Fruit fly (Drosophila melanogaster) whole organism, embryonic: Measurements from ENCODE around the gene SrpRalpha.

Experiments used
- Adf1 ChIP-seq: fragments of 200-800 bp; sonication (Bioruptor generic); IDR thresholded peaks from 2 replicates; pipeline ENCODE4 v1.3.6; 2022; ENCODE audit warnings: missing biosample characterization, missing genetic modification characterization
- Atf6 ChIP-seq: fragments of 200-800 bp; sonication (Bioruptor generic); IDR thresholded peaks from 2 replicates; pipeline ENCODE4 v1.3.6; 2022; ENCODE audit warnings: missing biosample characterization, missing genetic modification characterization
- CG10209 ChIP-seq: fragments of 200-800 bp; sonication (Bioruptor generic); optimal IDR thresholded peaks from 3 replicates; lab custom pipeline; 2017; ENCODE audit warnings: missing biosample characterization, mild to moderate bottlenecking, missing genetic modification characterization, missing genetic modification reagents
- CG11696 ChIP-seq: fragments of 200-800 bp; sonication (Bioruptor generic); IDR thresholded peaks from 2 replicates; pipeline ENCODE4 v1.3.6; 2022; ENCODE audit warnings: missing biosample characterization, missing genetic modification characterization
- CG12071 ChIP-seq: fragments of 200-800 bp; sonication (Bioruptor generic); optimal IDR thresholded peaks from 3 replicates; lab custom pipeline; 2018; ENCODE audit warnings: missing biosample characterization, mild to moderate bottlenecking, missing genetic modification characterization
- CG12659 ChIP-seq: fragments of 200-800 bp; sonication (Bioruptor generic); optimal IDR thresholded peaks from 3 replicates; lab custom pipeline; 2017; ENCODE audit warnings: mild to moderate bottlenecking, missing biosample characterization, missing genetic modification reagents, missing genetic modification characterization
- CG14441 ChIP-seq: fragments of 200-800 bp; sonication (Bioruptor generic); IDR thresholded peaks from 2 replicates; pipeline ENCODE4 v1.3.6; 2022; ENCODE audit warnings: missing biosample characterization, missing genetic modification characterization
- CG15514 ChIP-seq: fragments of 200-800 bp; sonication (Bioruptor generic); optimal IDR thresholded peaks from 3 replicates; lab custom pipeline; 2017; ENCODE audit warnings: missing biosample characterization, missing genetic modification characterization, mild to moderate bottlenecking, moderate library complexity, missing genetic modification reagents
- CG16815 ChIP-seq: fragments of 200-800 bp; sonication (Bioruptor generic); optimal IDR thresholded peaks from 3 replicates; lab custom pipeline; 2017; ENCODE audit warnings: missing biosample characterization, mild to moderate bottlenecking, missing genetic modification characterization
- CG17359 ChIP-seq: fragments of 200-800 bp; sonication (Bioruptor generic); optimal IDR thresholded peaks from 3 replicates; lab custom pipeline; 2018; ENCODE audit warnings: missing biosample characterization, mild to moderate bottlenecking, missing genetic modification characterization, moderate library complexity
- CG18476 ChIP-seq: fragments of 200-800 bp; sonication (Bioruptor generic); optimal IDR thresholded peaks from 2 replicates; lab custom pipeline; 2016; ENCODE audit warnings: missing biosample characterization, mild to moderate bottlenecking, missing genetic modification characterization
- CG18599 ChIP-seq: fragments of 200-800 bp; sonication (Bioruptor generic); optimal IDR thresholded peaks from 3 replicates; lab custom pipeline; 2017; ENCODE audit warnings: missing biosample characterization, missing genetic modification characterization, mild to moderate bottlenecking, moderate library complexity, missing genetic modification reagents
- CG2120 ChIP-seq: fragments of 200-800 bp; sonication (Bioruptor generic); optimal IDR thresholded peaks from 3 replicates; lab custom pipeline; 2016; ENCODE audit warnings: missing biosample characterization, missing genetic modification characterization
- CG32767 ChIP-seq: fragments of 200-800 bp; sonication (Bioruptor generic); IDR thresholded peaks from 2 replicates; pipeline ENCODE4 v1.3.6; 2022; ENCODE audit warnings: missing biosample characterization, missing genetic modification characterization
- CG3281 ChIP-seq: fragments of 200-800 bp; sonication (Bioruptor generic); optimal IDR thresholded peaks from 3 replicates; lab custom pipeline; 2017; ENCODE audit warnings: missing biosample characterization, mild to moderate bottlenecking, missing genetic modification characterization
- CG3847 ChIP-seq: fragments of 200-800 bp; sonication (Bioruptor generic); IDR thresholded peaks from 2 replicates; pipeline ENCODE4 v1.3.6; 2022; ENCODE audit warnings: missing biosample characterization, missing genetic modification characterization
- CG4424 ChIP-seq: fragments of 200-800 bp; sonication (Bioruptor generic); optimal IDR thresholded peaks from 3 replicates; lab custom pipeline; 2016; ENCODE audit warnings: missing biosample characterization, missing genetic modification characterization
- CG6254 ChIP-seq: fragments of 200-800 bp; sonication (Bioruptor generic); optimal IDR thresholded peaks from 3 replicates; lab custom pipeline; 2017; ENCODE audit warnings: mild to moderate bottlenecking, missing biosample characterization, missing genetic modification reagents, missing genetic modification characterization
- CG7271 ChIP-seq: fragments of 200-800 bp; sonication (Bioruptor generic); optimal IDR thresholded peaks from 2 replicates; lab custom pipeline; 2018; ENCODE audit warnings: missing biosample characterization, mild to moderate bottlenecking, missing genetic modification characterization, moderate library complexity
- CG7556 ChIP-seq: fragments of 200-800 bp; sonication (Bioruptor generic); optimal IDR thresholded peaks from 2 replicates; lab custom pipeline; 2017; ENCODE audit warnings: missing biosample characterization, mild to moderate bottlenecking, missing genetic modification characterization
- CG8388 ChIP-seq: fragments of 200-800 bp; sonication (Bioruptor generic); optimal IDR thresholded peaks from 2 replicates; lab custom pipeline; 2019; ENCODE audit warnings: missing biosample characterization, mild to moderate bottlenecking, missing genetic modification characterization, moderate library complexity
- CG8924 ChIP-seq: fragments of 200-800 bp; optimal IDR thresholded peaks from 3 replicates; lab custom pipeline; 2019; ENCODE audit warnings: missing biosample characterization, mild to moderate bottlenecking, missing genetic modification characterization, moderate library complexity
- CG9727 ChIP-seq: fragments of 200-800 bp; sonication (Bioruptor generic); optimal IDR thresholded peaks from 3 replicates; lab custom pipeline; 2017; ENCODE audit warnings: missing biosample characterization, mild to moderate bottlenecking, missing genetic modification characterization
- CG9817 ChIP-seq: fragments of 200-800 bp; sonication (Bioruptor generic); optimal IDR thresholded peaks from 2 replicates; lab custom pipeline; 2018; ENCODE audit warnings: missing biosample characterization, mild to moderate bottlenecking, missing genetic modification characterization, moderate library complexity
- CG9932 ChIP-seq: fragments of 200-800 bp; sonication (Bioruptor generic); IDR thresholded peaks from 2 replicates; pipeline ENCODE4 v1.3.6; 2022; ENCODE audit warnings: missing biosample characterization, missing genetic modification characterization
- Dek ChIP-seq: fragments of 200-800 bp; sonication (Bioruptor generic); optimal IDR thresholded peaks from 3 replicates; lab custom pipeline; 2019; ENCODE audit warnings: missing biosample characterization, mild to moderate bottlenecking, missing genetic modification characterization, moderate library complexity
- Fer3 ChIP-seq: fragments of 200-800 bp; sonication (Bioruptor generic); optimal IDR thresholded peaks from 2 replicates; lab custom pipeline; 2018; ENCODE audit warnings: missing biosample characterization, mild to moderate bottlenecking, missing genetic modification characterization, moderate library complexity
- HmgZ ChIP-seq: fragments of 200-800 bp; sonication (Bioruptor generic); optimal IDR thresholded peaks from 2 replicates; lab custom pipeline; 2018; ENCODE audit warnings: missing biosample characterization, mild to moderate bottlenecking, missing genetic modification characterization
- Max ChIP-seq: fragments of 200-800 bp; sonication (Bioruptor generic); optimal IDR thresholded peaks from 2 replicates; lab custom pipeline; 2016; ENCODE audit warnings: missing biosample characterization, mild to moderate bottlenecking, missing genetic modification characterization
- Med ChIP-seq: fragments of 200-800 bp; sonication (Bioruptor generic); peaks from one replicate; lab custom pipeline; 2016; ENCODE audit warnings: missing biosample characterization, missing genetic modification characterization, mild to moderate bottlenecking, inconsistent platforms, moderate library complexity
- Meics ChIP-seq: fragments of 200-800 bp; sonication (Bioruptor generic); optimal IDR thresholded peaks from 2 replicates; lab custom pipeline; 2017; ENCODE audit warnings: missing biosample characterization, mild to moderate bottlenecking, missing genetic modification characterization
- Oli ChIP-seq: fragments of 200-800 bp; sonication (Bioruptor generic); optimal IDR thresholded peaks from 2 replicates; lab custom pipeline; 2018; ENCODE audit warnings: missing biosample characterization, mild to moderate bottlenecking, missing genetic modification characterization, moderate library complexity
- Taf1 ChIP-seq: fragments of 200-800 bp; sonication (Bioruptor generic); IDR thresholded peaks from 2 replicates; pipeline ENCODE4 v1.3.6; 2022; ENCODE audit warnings: missing biosample characterization, missing genetic modification characterization
- Xbp1 ChIP-seq: fragments of 200-800 bp; sonication (Bioruptor generic); optimal IDR thresholded peaks from 3 replicates; lab custom pipeline; 2016; ENCODE audit warnings: missing biosample characterization, mild to moderate bottlenecking, missing genetic modification characterization
- cato ChIP-seq: fragments of 200-800 bp; sonication (Bioruptor generic); optimal IDR thresholded peaks from 2 replicates; lab custom pipeline; 2016; ENCODE audit warnings: missing biosample characterization, missing genetic modification characterization, borderline replicate concordance
- cwo ChIP-seq: fragments of 200-800 bp; sonication (Bioruptor generic); optimal IDR thresholded peaks from 3 replicates; lab custom pipeline; 2017; ENCODE audit warnings: missing biosample characterization, missing genetic modification characterization, mild to moderate bottlenecking, moderate library complexity, missing genetic modification reagents
- disco-r ChIP-seq: fragments of 200-800 bp; sonication (Bioruptor generic); optimal IDR thresholded peaks from 2 replicates; lab custom pipeline; 2016; ENCODE audit warnings: missing biosample characterization, missing genetic modification characterization
- fd3F ChIP-seq: fragments of 200-800 bp; sonication (Bioruptor generic); optimal IDR thresholded peaks from 2 replicates; lab custom pipeline; 2018; ENCODE audit warnings: missing biosample characterization, mild to moderate bottlenecking, missing genetic modification characterization, moderate library complexity
- fd96Cb ChIP-seq: fragments of 200-800 bp; sonication (Bioruptor generic); optimal IDR thresholded peaks from 2 replicates; lab custom pipeline; 2018; ENCODE audit warnings: missing biosample characterization, mild to moderate bottlenecking, missing genetic modification characterization, moderate library complexity
- ind ChIP-seq: fragments of 200-800 bp; sonication (Bioruptor generic); optimal IDR thresholded peaks from 3 replicates; lab custom pipeline; 2016; ENCODE audit warnings: missing biosample characterization, missing genetic modification characterization
- kni ChIP-seq: fragments of 200-800 bp; sonication (Bioruptor generic); optimal IDR thresholded peaks from 3 replicates; lab custom pipeline; 2017; ENCODE audit warnings: mild to moderate bottlenecking, missing biosample characterization, missing genetic modification reagents, missing genetic modification characterization
- nom ChIP-seq: fragments of 200-800 bp; sonication (Bioruptor generic); optimal IDR thresholded peaks from 2 replicates; lab custom pipeline; 2017; ENCODE audit warnings: missing biosample characterization, missing genetic modification characterization, mild to moderate bottlenecking, moderate library complexity, missing genetic modification reagents
- pho ChIP-seq: fragments of 200-800 bp; sonication (Bioruptor generic); optimal IDR thresholded peaks from 2 replicates; lab custom pipeline; 2016; ENCODE audit warnings: missing biosample characterization, missing genetic modification characterization
- sisA ChIP-seq: fragments of 200-800 bp; sonication (Bioruptor generic); IDR thresholded peaks from 2 replicates; pipeline ENCODE4 v1.3.6; 2022; ENCODE audit warnings: missing biosample characterization, missing genetic modification characterization
- slbo ChIP-seq: fragments of 200-800 bp; sonication (Bioruptor generic); IDR thresholded peaks from 2 replicates; pipeline ENCODE4 v1.3.6; 2022; ENCODE audit warnings: missing biosample characterization, missing genetic modification characterization
- tgo ChIP-seq: fragments of 200-800 bp; sonication (Bioruptor generic); IDR thresholded peaks from 3 replicates; pipeline ENCODE4 v1.3.6; 2022; ENCODE audit warnings: missing biosample characterization, missing genetic modification characterization
- tin ChIP-seq: fragments of 200-800 bp; sonication (Bioruptor generic); optimal IDR thresholded peaks from 3 replicates; lab custom pipeline; 2016; ENCODE audit warnings: missing biosample characterization, missing genetic modification characterization
- wdn ChIP-seq: fragments of 200-800 bp; sonication (Bioruptor generic); IDR thresholded peaks from 2 replicates; pipeline ENCODE4 v1.3.6; 2022; ENCODE audit warnings: missing biosample characterization, missing genetic modification characterization
- zf30C ChIP-seq: fragments of 200-800 bp; sonication (Bioruptor generic); optimal IDR thresholded peaks from 3 replicates; lab custom pipeline; 2018; ENCODE audit warnings: missing biosample characterization, mild to moderate bottlenecking, missing genetic modification characterization

The SrpRalpha gene

dm6 chrX:11081242-11081641 is 47.6 kb downstream of the SrpRalpha start (continued):
- no peak for TF ChIP-seq cato (GFP tag; lab: Kevin White, UChicago)
- peak; percentile 14 for TF ChIP-seq HmgZ
- TF ChIP-seq slbo (GFP tag; lab: Robert Waterston, UW) = peak; percentile 57
- TF ChIP-seq CG12071 = peak; percentile 5
- TF ChIP-seq CG10209 (GFP tag; lab: Kevin White, UChicago) = peak; percentile 49
- TF ChIP-seq CG11696 (GFP tag; lab: Robert Waterston, UW) = peak; percentile 58
- TF ChIP-seq CG8924 (tag; lab: Kevin White, UChicago) = peak; percentile 48
- peak; percentile 64 for TF ChIP-seq CG2120 (GFP tag; lab: Kevin White, UChicago)
- no peak for TF ChIP-seq kni (GFP tag; lab: Kevin White, UChicago)
- TF ChIP-seq CG3281 = peak; percentile 63
- 0 out of 2 replicates have a peak, but pooled peaks have one; percentile 16 for TF ChIP-seq CG3847 (GFP tag; lab: Robert Waterston, UW)
- no peak for TF ChIP-seq wdn
- peak; percentile 69 for TF ChIP-seq Meics (GFP tag; lab: Kevin White, UChicago)
- TF ChIP-seq nom (GFP tag; lab: Kevin White, UChicago) = no peak
- no peak for TF ChIP-seq Adf1
- TF ChIP-seq CG12659 = peak; percentile 49
- TF ChIP-seq CG16815 (GFP tag; lab: Kevin White, UChicago) = peak; percentile 11
- peak; percentile 30 for TF ChIP-seq CG8388
- TF ChIP-seq disco-r (GFP tag; lab: Kevin White, UChicago) = no peak
- peak; percentile 22; the same call in 1 of the 2 replicates for TF ChIP-seq Taf1 (GFP tag; lab: Robert Waterston, UW)
- peak; percentile 31 for TF ChIP-seq fd3F (GFP tag; lab: Kevin White, UChicago)
- TF ChIP-seq fd96Cb = peak; percentile 51
- TF ChIP-seq CG9932 = 0 out of 2 replicates have a peak, but pooled peaks have one; percentile 21
- peak; percentile 85 for TF ChIP-seq Med
- TF ChIP-seq Dek = peak; percentile 19
- peak; percentile 50 for TF ChIP-seq CG9817 (tag; lab: Kevin White, UChicago)
- peak; percentile 9 for TF ChIP-seq CG18476 (GFP tag; lab: Kevin White, UChicago)
- no peak for TF ChIP-seq CG7271 (tag; lab: Kevin White, UChicago)
- peak; percentile 41 for TF ChIP-seq Xbp1
- peak; percentile 46 for TF ChIP-seq CG15514 (GFP tag; lab: Kevin White, UChicago)
- no peak for TF ChIP-seq zf30C (GFP tag; lab: Kevin White, UChicago)
- TF ChIP-seq CG6254 (GFP tag; lab: Kevin White, UChicago) = peak; percentile 21
- TF ChIP-seq CG4424 (GFP tag; lab: Kevin White, UChicago) = peak; percentile 1
- peak; percentile 72 for TF ChIP-seq Atf6 (GFP tag; lab: Robert Waterston, UW)
- peak; percentile 35; the same call in 1 of the 2 replicates for TF ChIP-seq sisA
- TF ChIP-seq CG7556 (GFP tag; lab: Kevin White, UChicago) = peak; percentile 76
- no peak for TF ChIP-seq CG17359 (tag; lab: Kevin White, UChicago)
- TF ChIP-seq tin (GFP tag; lab: Kevin White, UChicago) = peak; percentile 34
- 0 out of 2 replicates have a peak, but pooled peaks have one; percentile 45 for TF ChIP-seq CG32767 (GFP tag; lab: Robert Waterston, UW)
- peak; percentile 57 for TF ChIP-seq Oli
- peak; percentile 13 for TF ChIP-seq pho (GFP tag; lab: Kevin White, UChicago)
- peak; percentile 40 for TF ChIP-seq cwo (GFP tag; lab: Kevin White, UChicago)
- peak; percentile 46 for TF ChIP-seq ind
- TF ChIP-seq Max = peak; percentile 8
- peak; percentile 58 for TF ChIP-seq Fer3
- TF ChIP-seq tgo (GFP tag; lab: Robert Waterston, UW) = no peak; the same call in 2 of the 3 replicates
- peak; percentile 51; the same call in 1 of the 2 replicates for TF ChIP-seq CG14441 (GFP tag; lab: Robert Waterston, UW)
- TF ChIP-seq CG18599 (GFP tag; lab: Kevin White, UChicago) = peak; percentile 78
- TF ChIP-seq CG9727 (GFP tag; lab: Kevin White, UChicago) = peak; percentile 24
